Fruit fly (Drosophila melanogaster) whole organism, embryonic: ENCODE measurements around the gene stumps.

Experiments used
- CG1024 ChIP-seq: fragments of 200-800 bp; sonication (Bioruptor generic); IDR thresholded peaks from 2 replicates; pipeline ENCODE4 v1.3.6; 2022; ENCODE audit warnings: missing biosample characterization, missing genetic modification characterization
- CG10959 ChIP-seq: fragments of 200-800 bp; sonication (Bioruptor generic); IDR thresholded peaks from 2 replicates; pipeline ENCODE4 v1.3.6; 2022; ENCODE audit warnings: missing biosample characterization, missing genetic modification characterization
- CG12155 ChIP-seq: fragments of 200-800 bp; sonication (Bioruptor generic); optimal IDR thresholded peaks from 3 replicates; lab custom pipeline; 2016; ENCODE audit warnings: missing biosample characterization, missing genetic modification characterization
- CG12391 ChIP-seq: fragments of 200-800 bp; sonication (Bioruptor generic); optimal IDR thresholded peaks from 3 replicates; lab custom pipeline; 2018; ENCODE audit warnings: missing biosample characterization, mild to moderate bottlenecking, missing genetic modification characterization, moderate library complexity
- CG12744 ChIP-seq: fragments of 200-800 bp; sonication (Bioruptor generic); optimal IDR thresholded peaks from 2 replicates; lab custom pipeline; 2016; ENCODE audit warnings: missing biosample characterization, missing genetic modification characterization
- CG13894 ChIP-seq: fragments of 200-800 bp; sonication (Bioruptor generic); optimal IDR thresholded peaks from 3 replicates; lab custom pipeline; 2018; ENCODE audit warnings: missing biosample characterization, mild to moderate bottlenecking, missing genetic modification characterization, moderate library complexity
- CG14710 ChIP-seq: fragments of 200-800 bp; sonication (Bioruptor generic); optimal IDR thresholded peaks from 3 replicates; lab custom pipeline; 2019; ENCODE audit warnings: missing biosample characterization, mild to moderate bottlenecking, missing genetic modification characterization, moderate library complexity
- CG15011 ChIP-seq: fragments of 200-800 bp; sonication (Bioruptor generic); optimal IDR thresholded peaks from 3 replicates; lab custom pipeline; 2018; ENCODE audit warnings: missing biosample characterization, mild to moderate bottlenecking, missing genetic modification characterization
- CG15601 ChIP-seq: fragments of 200-800 bp; sonication (Bioruptor generic); optimal IDR thresholded peaks from 3 replicates; lab custom pipeline; 2019; ENCODE audit warnings: missing biosample characterization, mild to moderate bottlenecking, missing genetic modification characterization, moderate library complexity
- CG16815 ChIP-seq: fragments of 200-800 bp; sonication (Bioruptor generic); optimal IDR thresholded peaks from 3 replicates; lab custom pipeline; 2017; ENCODE audit warnings: missing biosample characterization, mild to moderate bottlenecking, missing genetic modification characterization
- CG17186 ChIP-seq: fragments of 200-800 bp; sonication (Bioruptor generic); optimal IDR thresholded peaks from 3 replicates; lab custom pipeline; 2017; ENCODE audit warnings: missing biosample characterization, missing genetic modification reagents, missing genetic modification characterization
- CG17568 ChIP-seq: fragments of 200-800 bp; sonication (Bioruptor generic); optimal IDR thresholded peaks from 2 replicates; lab custom pipeline; 2018; ENCODE audit warnings: missing biosample characterization, mild to moderate bottlenecking, missing genetic modification characterization, moderate library complexity
- CG30403 ChIP-seq: fragments of 200-800 bp; sonication (Bioruptor generic); optimal IDR thresholded peaks from 3 replicates; lab custom pipeline; 2016; ENCODE audit warnings: missing biosample characterization, missing genetic modification characterization
- CG30431 ChIP-seq: fragments of 200-800 bp; sonication (Bioruptor generic); optimal IDR thresholded peaks from 2 replicates; lab custom pipeline; 2017; ENCODE audit warnings: missing biosample characterization, missing genetic modification characterization
- CG32767 ChIP-seq: fragments of 200-800 bp; sonication (Bioruptor generic); IDR thresholded peaks from 2 replicates; pipeline ENCODE4 v1.3.6; 2022; ENCODE audit warnings: missing biosample characterization, missing genetic modification characterization
- CG4404 ChIP-seq: fragments of 200-800 bp; sonication (Bioruptor generic); IDR thresholded peaks from 2 replicates; pipeline ENCODE4 v1.3.6; 2022; ENCODE audit warnings: missing biosample characterization, missing genetic modification characterization
- CG4730 ChIP-seq: fragments of 200-800 bp; sonication (Bioruptor generic); IDR thresholded peaks from 2 replicates; pipeline ENCODE4 v1.3.6; 2022; ENCODE audit warnings: missing biosample characterization, missing genetic modification characterization
- CG5245 ChIP-seq: fragments of 200-800 bp; sonication (Bioruptor generic); optimal IDR thresholded peaks from 3 replicates; lab custom pipeline; 2016; ENCODE audit warnings: missing biosample characterization, missing genetic modification characterization
- CG6175 ChIP-seq: fragments of 200-800 bp; sonication (Bioruptor generic); IDR thresholded peaks from 3 replicates; pipeline ENCODE4 v1.3.6; 2022; ENCODE audit warnings: missing biosample characterization, missing genetic modification characterization
- CG6654 ChIP-seq: fragments of 200-800 bp; sonication (Bioruptor generic); optimal IDR thresholded peaks from 2 replicates; lab custom pipeline; 2017; ENCODE audit warnings: missing biosample characterization, mild to moderate bottlenecking, missing genetic modification characterization
- CG6854 ChIP-seq: fragments of 200-800 bp; sonication (Bioruptor generic); optimal IDR thresholded peaks from 3 replicates; lab custom pipeline; 2017; ENCODE audit warnings: missing biosample characterization, mild to moderate bottlenecking, missing genetic modification characterization
- CG7928 ChIP-seq: fragments of 200-800 bp; sonication (Bioruptor generic); optimal IDR thresholded peaks from 2 replicates; lab custom pipeline; 2017; ENCODE audit warnings: missing biosample characterization, mild to moderate bottlenecking, missing genetic modification characterization
- CG8281 ChIP-seq: fragments of 200-800 bp; sonication (Bioruptor generic); optimal IDR thresholded peaks from 2 replicates; lab custom pipeline; 2018; ENCODE audit warnings: missing biosample characterization, mild to moderate bottlenecking, missing genetic modification characterization, moderate library complexity
- CG9817 ChIP-seq: fragments of 200-800 bp; sonication (Bioruptor generic); optimal IDR thresholded peaks from 2 replicates; lab custom pipeline; 2018; ENCODE audit warnings: missing biosample characterization, mild to moderate bottlenecking, missing genetic modification characterization, moderate library complexity
- Dbx ChIP-seq: fragments of 200-800 bp; sonication (Bioruptor generic); IDR thresholded peaks from 3 replicates; pipeline ENCODE4 v1.3.6; 2022; ENCODE audit warnings: missing biosample characterization, missing genetic modification characterization
- Elba2 ChIP-seq: fragments of 200-800 bp; sonication (Bioruptor generic); optimal IDR thresholded peaks from 3 replicates; lab custom pipeline; 2016; ENCODE audit warnings: missing biosample characterization, missing genetic modification characterization
- HLH3B ChIP-seq: fragments of 200-800 bp; sonication (Bioruptor generic); IDR thresholded peaks from 2 replicates; pipeline ENCODE4 v1.3.6; 2022; ENCODE audit warnings: missing biosample characterization, missing genetic modification characterization
- HmgZ ChIP-seq: fragments of 200-800 bp; sonication (Bioruptor generic); optimal IDR thresholded peaks from 2 replicates; lab custom pipeline; 2018; ENCODE audit warnings: missing biosample characterization, mild to moderate bottlenecking, missing genetic modification characterization
- Kr ChIP-seq: fragments of 200-800 bp; sonication (Bioruptor generic); optimal IDR thresholded peaks from 2 replicates; lab custom pipeline; 2017; ENCODE audit warnings: missing biosample characterization, mild to moderate bottlenecking, missing genetic modification characterization
- Side ChIP-seq: fragments of 200-800 bp; sonication (Bioruptor generic); optimal IDR thresholded peaks from 2 replicates; lab custom pipeline; 2016; ENCODE audit warnings: missing biosample characterization, missing genetic modification characterization
- ara ChIP-seq: fragments of 200-800 bp; sonication (Bioruptor generic); IDR thresholded peaks from 2 replicates; pipeline ENCODE4 v1.3.6; 2022; ENCODE audit warnings: missing biosample characterization, missing genetic modification characterization
- az2 ChIP-seq: fragments of 200-800 bp; sonication (Bioruptor generic); optimal IDR thresholded peaks from 3 replicates; lab custom pipeline; 2016; ENCODE audit warnings: missing biosample characterization, missing genetic modification characterization
- bsh ChIP-seq, 2 experiments: fragments of 200-800 bp; sonication (Bioruptor generic); optimal IDR thresholded peaks; 2 replicates each; lab custom pipeline; 2017 to 2018; ENCODE audit warnings: mild to moderate bottlenecking in 2 of 2, missing biosample characterization in 2 of 2, missing genetic modification characterization in 2 of 2, moderate library complexity in 1 of 2
- chm ChIP-seq: fragments of 200-800 bp; sonication (Bioruptor generic); IDR thresholded peaks from 2 replicates; pipeline ENCODE4 v1.3.6; 2022; ENCODE audit warnings: missing biosample characterization, missing genetic modification characterization
- crol ChIP-seq: fragments of 200-800 bp; sonication (Bioruptor generic); IDR thresholded peaks from 2 replicates; pipeline ENCODE4 v1.3.6; 2022; ENCODE audit warnings: missing biosample characterization, missing genetic modification characterization
- dan ChIP-seq: fragments of 200-800 bp; sonication (Bioruptor generic); IDR thresholded peaks from 2 replicates; pipeline ENCODE4 v1.3.6; 2022; ENCODE audit warnings: missing biosample characterization, missing genetic modification characterization
- danr ChIP-seq: fragments of 200-800 bp; sonication (Bioruptor generic); IDR thresholded peaks from 2 replicates; pipeline ENCODE4 v1.3.6; 2022; ENCODE audit warnings: missing biosample characterization, missing genetic modification characterization
- dati ChIP-seq: fragments of 200-800 bp; sonication (Bioruptor generic); IDR thresholded peaks from 2 replicates; pipeline ENCODE4 v1.3.6; 2022; ENCODE audit warnings: missing biosample characterization, missing genetic modification characterization
- eyg ChIP-seq: fragments of 200-800 bp; sonication (Bioruptor generic); optimal IDR thresholded peaks from 3 replicates; lab custom pipeline; 2016; ENCODE audit warnings: missing biosample characterization, missing genetic modification characterization
- grn ChIP-seq: fragments of 200-800 bp; sonication (Bioruptor generic); optimal IDR thresholded peaks from 3 replicates; lab custom pipeline; 2017; ENCODE audit warnings: missing biosample characterization, missing genetic modification characterization
- gsb ChIP-seq: fragments of 200-800 bp; sonication (Bioruptor generic); IDR thresholded peaks from 2 replicates; pipeline ENCODE4 v1.3.6; 2022; ENCODE audit warnings: missing biosample characterization, missing genetic modification characterization
- ham ChIP-seq: fragments of 200-800 bp; sonication (Bioruptor generic); IDR thresholded peaks from 2 replicates; pipeline ENCODE4 v1.3.6; 2022; ENCODE audit warnings: missing biosample characterization, missing genetic modification characterization
- lbe ChIP-seq: fragments of 200-800 bp; sonication (Bioruptor generic); optimal IDR thresholded peaks from 2 replicates; lab custom pipeline; 2016; ENCODE audit warnings: missing biosample characterization, mild to moderate bottlenecking, missing genetic modification characterization
- nerfin-2 ChIP-seq: fragments of 200-800 bp; sonication (Bioruptor generic); IDR thresholded peaks from 2 replicates; pipeline ENCODE4 v1.3.6; 2022; ENCODE audit warnings: missing biosample characterization, missing genetic modification characterization; ENCODE audit not compliant: partially characterized antibody
- seq ChIP-seq: fragments of 200-800 bp; sonication (Bioruptor generic); IDR thresholded peaks from 2 replicates; pipeline ENCODE4 v1.3.6; 2022; ENCODE audit warnings: missing biosample characterization, missing genetic modification characterization
- sima ChIP-seq: fragments of 200-800 bp; sonication (Bioruptor generic); optimal IDR thresholded peaks from 2 replicates; lab custom pipeline; 2016; ENCODE audit warnings: missing biosample characterization, missing genetic modification characterization
- slp2 ChIP-seq: fragments of 200-800 bp; sonication (Bioruptor generic); optimal IDR thresholded peaks from 2 replicates; lab custom pipeline; 2016; ENCODE audit warnings: missing biosample characterization, missing genetic modification characterization
- ttk ChIP-seq: fragments of 200-800 bp; sonication (Bioruptor generic); IDR thresholded peaks from 2 replicates; pipeline ENCODE4 v2.1.2; 2022; ENCODE audit warnings: missing biosample characterization, missing genetic modification characterization
- tx ChIP-seq: fragments of 200-800 bp; sonication (Bioruptor generic); optimal IDR thresholded peaks from 2 replicates; lab custom pipeline; 2016; ENCODE audit warnings: missing biosample characterization, missing genetic modification characterization
- zen2 ChIP-seq: fragments of 200-800 bp; sonication (Bioruptor generic); IDR thresholded peaks from 3 replicates; pipeline ENCODE4 v1.3.6; 2022; ENCODE audit warnings: missing biosample characterization, missing genetic modification characterization; ENCODE audit not compliant: partially characterized antibody

stumps gene

DNA sequence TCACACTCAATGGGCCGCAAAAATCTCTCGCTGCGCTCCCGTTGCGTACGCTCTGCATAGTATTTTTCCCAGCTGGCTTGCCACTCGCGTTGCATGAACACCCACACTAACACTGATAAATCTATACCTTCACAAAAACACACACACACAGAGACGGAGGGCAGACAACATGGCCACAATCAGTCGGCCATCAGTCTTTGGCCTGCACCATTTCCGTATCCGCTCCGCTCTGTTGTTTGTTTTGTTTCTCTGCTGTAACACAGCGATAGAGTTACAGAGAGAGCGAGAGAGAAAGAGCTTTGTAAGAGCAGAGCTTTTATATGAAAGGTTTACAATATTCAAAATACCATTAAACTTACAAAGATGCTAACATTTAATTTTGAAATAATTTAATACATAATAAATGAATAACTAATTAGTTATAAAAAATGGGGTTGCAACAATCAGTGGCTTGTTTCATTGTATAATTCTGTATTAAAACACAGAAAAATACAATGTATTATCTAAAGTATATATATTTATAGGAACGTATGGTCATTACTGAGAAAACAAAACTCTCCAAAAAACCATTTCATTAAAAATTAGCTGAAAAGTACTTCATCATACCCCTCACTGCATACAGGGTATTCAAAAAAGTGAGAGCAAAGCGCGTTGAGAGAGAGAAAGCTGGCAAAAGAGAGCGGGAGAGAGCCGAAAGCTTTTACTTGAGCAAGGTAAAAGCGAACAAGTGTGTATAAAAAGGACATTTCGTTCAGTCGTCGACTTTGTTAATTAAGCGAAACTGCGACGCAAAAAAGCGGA is 32.1 kb downstream of the stumps start, which contains the start of gene CG14853 (continued):
- TF ChIP-seq CG13894 (tag; lab: Kevin White, UChicago) (peak; percentile 1), CG6654 (GFP tag; lab: Kevin White, UChicago) (peak; percentile 1), CG14710 (peak; percentile 45), CG10959 (no peak), CG17186 (GFP tag; lab: Kevin White, UChicago) (peak; percentile 40), dati (peak; percentile 43), slp2 (GFP tag; lab: Kevin White, UChicago) (no peak), Dbx (GFP tag; lab: Robert Waterston, UW) (no peak), CG15011 (GFP tag; lab: Kevin White, UChicago) (peak; percentile 54), CG17568 (GFP tag; lab: Kevin White, UChicago) (peak; percentile 63), crol (GFP tag; lab: Robert Waterston, UW) (no peak), CG4730 (peak; percentile 53), nerfin-2 (GFP tag; lab: Robert Waterston, UW) (no peak), Kr (no peak), eyg (GFP tag; lab: Kevin White, UChicago) (peak; percentile 4), sima (GFP tag; lab: Kevin White, UChicago) (no peak), CG30403 (GFP tag; lab: Kevin White, UChicago) (peak; percentile 63), zen2 (GFP tag; lab: Robert Waterston, UW) (no peak), seq (GFP tag; lab: Robert Waterston, UW) (peak; percentile 81; the same call in 1 of the 2 replicates), grn (GFP tag; lab: Kevin White, UChicago) (peak; percentile 34), ham (GFP tag; lab: Robert Waterston, UW) (no peak), CG7928 (GFP tag; lab: Kevin White, UChicago) (no peak), CG6175 (no peak), lbe (GFP tag; lab: Kevin White, UChicago) (no peak), gsb (peak; percentile 51), CG6854 (peak; percentile 61), CG16815 (GFP tag; lab: Kevin White, UChicago) (peak; percentile 53), CG12744 (GFP tag; lab: Kevin White, UChicago) (peak; percentile 47), Side (no peak), Elba2 (GFP tag; lab: Kevin White, UChicago) (no peak), CG4404 (GFP tag; lab: Robert Waterston, UW) (no peak), chm (GFP tag; lab: Robert Waterston, UW) (peak; percentile 78), CG32767 (peak; percentile 81), CG9817 (tag; lab: Kevin White, UChicago) (peak; percentile 48), tx (GFP tag; lab: Kevin White, UChicago) (no peak), bsh (GFP tag; optimal IDR thresholded peaks at IDR 0.05; lab: Kevin White, UChicago) (peak in 1 of 2 experiments; percentile 88), CG5245 (GFP tag; lab: Kevin White, UChicago) (no peak), HmgZ (tag; lab: Kevin White, UChicago) (peak; percentile 71), CG12391 (tag; lab: Kevin White, UChicago) (peak; percentile 92), ttk (GFP tag; lab: Robert Waterston, UW) (peak; percentile 70), HLH3B (GFP tag; lab: Robert Waterston, UW) (peak; percentile 54), CG8281 (tag; lab: Kevin White, UChicago) (peak; percentile 29), ara (GFP tag; lab: Robert Waterston, UW) (peak; percentile 49; the same call in 1 of the 2 replicates), dan (no peak), danr (0 out of 2 replicates have a peak, but pooled peaks have one; percentile 21), CG15601 (peak; percentile 83), CG1024 (no peak), az2 (GFP tag; lab: Kevin White, UChicago) (peak; percentile 89), CG30431 (GFP tag; lab: Kevin White, UChicago) (peak; percentile 56), CG12155 (GFP tag; lab: Kevin White, UChicago) (peak; percentile 73)
